Worm (Caenorhabditis elegans) whole organism, L1 larva: ENCODE data around the gene rgs-10.

Experiments used
- ama-1 ChIP-seq: fragments of 150-350 bp; optimal IDR thresholded peaks from 2 replicates; lab custom pipeline; 2014
- blmp-1 ChIP-seq: fragments of 150-350 bp; optimal IDR thresholded peaks from 2 replicates; lab custom pipeline; 2014; ENCODE audit warnings: missing biosample characterization, missing genetic modification characterization
- jun-1 ChIP-seq: fragments of 150-350 bp; optimal IDR thresholded peaks from 2 replicates; lab custom pipeline; 2014; ENCODE audit warnings: missing biosample characterization, missing genetic modification reagents, missing genetic modification characterization
- nhr-237 ChIP-seq: fragments of 150-350 bp; optimal IDR thresholded peaks from 2 replicates; lab custom pipeline; 2014; ENCODE audit warnings: missing biosample characterization, missing genetic modification characterization
- snpc-4 ChIP-seq: fragments of 150-350 bp; optimal IDR thresholded peaks from 2 replicates; lab custom pipeline; 2014; ENCODE audit warnings: missing biosample characterization, missing genetic modification characterization

ce11 chrX:14957176-14957575, 5.4 kb upstream of the rgs-10 start:
- TF ChIP-seq ama-1 (no peak), jun-1 (tag; lab: Kevin White, UChicago) (no peak), blmp-1 (tag; lab: Kevin White, UChicago) (no peak), snpc-4 (tag; lab: Kevin White, UChicago) (no peak), nhr-237 (tag; lab: Kevin White, UChicago) (no peak)
